Worm (Caenorhabditis elegans): ENCODE data around the gene nlp-13.

nlp-13 gene

ce11 chrV:4236118-4236517 lies at the start of gene nlp-13:
Gene nlp-13 (plus strand): TSS chrV:4236418.
- TF ChIP-seq tbx-37 (GFP tag; conservative IDR thresholded peaks at IDR 0.05) (no peak), tra-4 (tag; optimal IDR thresholded peaks at IDR 0.05) (no peak), aly-1 (tag; optimal IDR thresholded peaks at IDR 0.05) (no peak), F13C5.2 (tag; optimal IDR thresholded peaks at IDR 0.05) (no peak), ceh-36 (tag; optimal IDR thresholded peaks at IDR 0.05) (no peak), tbx-11 (GFP tag; IDR thresholded peaks at IDR 0.05) (no peak), hmg-4 (GFP tag; optimal IDR thresholded peaks at IDR 0.05) (no peak), pes-1 (GFP tag; IDR thresholded peaks at IDR 0.05) (no peak), hmbx-1 (tag; optimal IDR thresholded peaks at IDR 0.05) (no peak), hnd-1 (tag; optimal IDR thresholded peaks at IDR 0.05) (no peak), ama-1 (optimal IDR thresholded peaks at IDR 0.05) (no peak), ets-7 (tag; optimal IDR thresholded peaks at IDR 0.05) (no peak)

- TF ChIP-seq B0310.2 (tag; optimal IDR thresholded peaks at IDR 0.05): no peak
- no peak for TF ChIP-seq tbx-37 (GFP tag; conservative IDR thresholded peaks at IDR 0.05)
- TF ChIP-seq ama-1 (optimal IDR thresholded peaks at IDR 0.05): no peak
- TF ChIP-seq aly-1 (tag; optimal IDR thresholded peaks at IDR 0.05): no peak
- no peak for TF ChIP-seq tbx-11 (GFP tag; IDR thresholded peaks at IDR 0.05)
- TF ChIP-seq ceh-13 (GFP tag; optimal IDR thresholded peaks at IDR 0.05): no peak
- TF ChIP-seq pes-1 (GFP tag; IDR thresholded peaks at IDR 0.05): no peak
- no peak for TF ChIP-seq flt-1 (GFP tag; IDR thresholded peaks at IDR 0.05)
- TF ChIP-seq sea-1 (GFP tag; conservative IDR thresholded peaks at IDR 0.05): no peak
- TF ChIP-seq ets-7 (tag; optimal IDR thresholded peaks at IDR 0.05): no peak
- TF ChIP-seq scrt-1 (GFP tag; IDR thresholded peaks at IDR 0.05): no peak
These were observed 49.6 kb upstream of the nlp-13 start for ce11 chrV:4186453-4187143.

DNA sequence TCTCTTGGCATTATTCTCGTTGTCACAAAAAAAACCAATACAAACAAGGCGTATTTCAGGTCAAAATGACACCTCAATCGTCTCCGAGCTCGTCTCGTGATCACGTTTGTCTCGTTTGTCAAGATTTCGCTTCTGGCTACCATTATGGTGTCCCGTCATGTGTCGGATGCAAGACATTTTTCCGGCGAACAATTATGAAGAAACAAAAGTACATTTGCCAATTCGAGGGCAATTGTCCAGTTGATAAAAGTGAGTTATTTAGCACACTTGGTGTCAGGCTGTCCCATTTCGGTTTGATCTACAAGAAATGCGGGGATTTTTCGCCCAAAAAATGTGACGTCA lies 49.1 kb upstream of the nlp-13 start, which contains the start of gene nhr-114:
nhr-114 (plus strand) TSS at position 59 of the 342 bp plus-strand sequence.
- no peak for TF ChIP-seq ceh-13 (GFP tag; optimal IDR thresholded peaks at IDR 0.05)
- no peak for TF ChIP-seq flt-1 (GFP tag; IDR thresholded peaks at IDR 0.05)
- no peak for TF ChIP-seq scrt-1 (GFP tag; IDR thresholded peaks at IDR 0.05)
- TF ChIP-seq ets-7 (tag; optimal IDR thresholded peaks at IDR 0.05): no peak
- TF ChIP-seq tbx-11 (GFP tag; IDR thresholded peaks at IDR 0.05): no peak
- no peak for TF ChIP-seq hnd-1 (tag; optimal IDR thresholded peaks at IDR 0.05)

DNA sequence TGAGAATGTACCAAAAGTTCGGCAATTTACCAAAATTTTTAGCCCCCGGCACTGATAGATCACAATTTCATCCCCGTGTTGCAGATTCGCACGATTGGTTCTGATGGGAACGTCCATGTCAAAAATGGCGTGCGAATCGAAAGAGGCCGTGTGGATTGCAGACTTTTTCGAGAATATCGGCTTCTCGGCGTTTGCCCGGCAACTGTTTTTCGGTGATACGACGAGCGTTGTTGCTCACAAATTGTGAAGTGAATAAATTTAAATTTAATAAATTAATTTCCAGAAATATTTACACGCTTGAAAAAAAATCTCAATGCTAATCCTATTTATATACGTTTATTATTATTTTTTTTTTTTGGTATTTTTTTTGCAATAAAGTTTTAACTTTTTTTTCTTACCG lies 46.6 kb upstream of the nlp-13 start:
- TF ChIP-seq scrt-1 (GFP tag; IDR thresholded peaks at IDR 0.05) (no peak), B0310.2 (tag; optimal IDR thresholded peaks at IDR 0.05) (no peak), tra-4 (tag; optimal IDR thresholded peaks at IDR 0.05) (no peak), ceh-13 (GFP tag; optimal IDR thresholded peaks at IDR 0.05) (no peak), flt-1 (GFP tag; IDR thresholded peaks at IDR 0.05) (no peak), hnd-1 (tag; optimal IDR thresholded peaks at IDR 0.05) (no peak), hmbx-1 (tag; optimal IDR thresholded peaks at IDR 0.05) (no peak), ama-1 (optimal IDR thresholded peaks at IDR 0.05) (no peak)

DNA sequence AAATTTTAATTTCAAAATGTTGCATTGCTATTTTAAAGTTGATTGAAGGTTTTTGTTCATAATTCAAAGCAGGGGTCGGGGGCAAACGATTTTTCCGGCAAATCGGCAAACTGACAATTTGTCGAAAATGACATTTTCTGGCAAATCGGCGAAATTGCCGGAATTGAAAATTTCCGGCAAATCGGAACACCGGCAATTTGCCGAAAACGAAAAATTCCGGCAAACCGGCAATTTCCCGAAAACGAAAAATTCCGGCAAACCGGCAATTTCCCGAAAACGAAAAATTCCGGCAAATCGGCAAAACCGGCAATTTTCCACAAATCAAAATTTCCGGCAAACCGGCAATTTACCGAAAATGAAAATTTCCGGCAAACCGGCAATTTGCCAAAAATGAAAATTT lies 46.0 kb upstream of the nlp-13 start:
- no peak for TF ChIP-seq ceh-13 (GFP tag; optimal IDR thresholded peaks at IDR 0.05)
- TF ChIP-seq hmg-4 (GFP tag; optimal IDR thresholded peaks at IDR 0.05): no peak
- TF ChIP-seq tbx-11 (GFP tag; IDR thresholded peaks at IDR 0.05): no peak
- TF ChIP-seq B0310.2 (tag; optimal IDR thresholded peaks at IDR 0.05): no peak
- no peak for TF ChIP-seq hmbx-1 (tag; optimal IDR thresholded peaks at IDR 0.05)
- no peak for TF ChIP-seq ceh-36 (tag; optimal IDR thresholded peaks at IDR 0.05)
- no peak for TF ChIP-seq tbx-37 (GFP tag; conservative IDR thresholded peaks at IDR 0.05)
- no peak for TF ChIP-seq F13C5.2 (tag; optimal IDR thresholded peaks at IDR 0.05)
- TF ChIP-seq ets-7 (tag; optimal IDR thresholded peaks at IDR 0.05): no peak
- TF ChIP-seq scrt-1 (GFP tag; IDR thresholded peaks at IDR 0.05): no peak
- TF ChIP-seq pes-1 (GFP tag; IDR thresholded peaks at IDR 0.05): no peak
- no peak for TF ChIP-seq hnd-1 (tag; optimal IDR thresholded peaks at IDR 0.05)
- TF ChIP-seq sea-1 (GFP tag; conservative IDR thresholded peaks at IDR 0.05): no peak
- no peak for TF ChIP-seq tra-4 (tag; optimal IDR thresholded peaks at IDR 0.05)
- TF ChIP-seq flt-1 (GFP tag; IDR thresholded peaks at IDR 0.05): no peak
- no peak for TF ChIP-seq ama-1 (optimal IDR thresholded peaks at IDR 0.05)
- TF ChIP-seq aly-1 (tag; optimal IDR thresholded peaks at IDR 0.05): no peak

DNA sequence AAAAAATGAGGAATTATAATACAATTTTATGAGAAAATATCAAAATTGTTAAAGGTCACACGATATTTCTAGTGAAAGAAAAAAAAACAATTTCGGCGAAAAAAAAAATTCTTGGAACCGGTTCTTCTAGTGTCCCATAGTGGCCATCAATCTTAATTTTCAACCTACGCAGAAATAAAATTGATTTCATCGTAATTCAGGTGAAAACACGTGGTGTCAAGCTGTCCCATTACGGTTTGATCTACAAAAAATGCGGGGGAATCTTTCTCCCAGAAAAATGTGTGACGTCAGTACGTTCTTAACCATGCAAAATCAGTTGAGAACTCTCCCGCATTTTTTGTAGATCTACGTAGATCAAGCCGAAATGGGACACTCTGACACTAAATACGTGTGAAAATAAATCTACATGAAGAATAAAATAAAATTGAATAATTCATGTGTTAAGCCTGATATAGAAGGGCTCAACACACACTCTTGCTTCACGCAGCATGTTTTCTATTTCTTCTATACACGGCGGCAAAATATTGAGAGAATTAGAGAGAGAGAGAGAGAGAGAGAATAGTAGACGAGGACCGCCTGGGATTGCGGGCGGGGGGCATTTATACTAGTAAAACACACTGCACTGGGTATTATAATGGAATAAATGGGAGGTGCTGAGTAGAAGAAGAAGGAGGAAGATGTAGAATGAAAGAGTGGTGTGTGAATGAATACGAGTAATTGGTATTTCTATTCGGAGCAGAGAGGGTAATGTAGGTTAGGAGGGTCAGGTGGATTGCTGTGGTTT lies 43.3 kb upstream of the nlp-13 start:
- TF ChIP-seq F13C5.2 (tag; optimal IDR thresholded peaks at IDR 0.05): no peak
- TF ChIP-seq tra-4 (tag; optimal IDR thresholded peaks at IDR 0.05): no peak
- no peak for TF ChIP-seq hnd-1 (tag; optimal IDR thresholded peaks at IDR 0.05)
- no peak for TF ChIP-seq scrt-1 (GFP tag; IDR thresholded peaks at IDR 0.05)
- no peak for TF ChIP-seq ceh-36 (tag; optimal IDR thresholded peaks at IDR 0.05)
- TF ChIP-seq ama-1 (optimal IDR thresholded peaks at IDR 0.05): no peak
- TF ChIP-seq flt-1 (GFP tag; IDR thresholded peaks at IDR 0.05): no peak
- no peak for TF ChIP-seq hmbx-1 (tag; optimal IDR thresholded peaks at IDR 0.05)
- no peak for TF ChIP-seq sea-1 (GFP tag; conservative IDR thresholded peaks at IDR 0.05)
- no peak for TF ChIP-seq B0310.2 (tag; optimal IDR thresholded peaks at IDR 0.05)
- no peak for TF ChIP-seq hmg-4 (GFP tag; optimal IDR thresholded peaks at IDR 0.05)
- TF ChIP-seq ceh-13 (GFP tag; optimal IDR thresholded peaks at IDR 0.05): no peak
- TF ChIP-seq tbx-11 (GFP tag; IDR thresholded peaks at IDR 0.05): no peak
- TF ChIP-seq pes-1 (GFP tag; IDR thresholded peaks at IDR 0.05): no peak
- no peak for TF ChIP-seq ets-7 (tag; optimal IDR thresholded peaks at IDR 0.05)
- no peak for TF ChIP-seq aly-1 (tag; optimal IDR thresholded peaks at IDR 0.05)
- no peak for TF ChIP-seq tbx-37 (GFP tag; conservative IDR thresholded peaks at IDR 0.05)

DNA sequence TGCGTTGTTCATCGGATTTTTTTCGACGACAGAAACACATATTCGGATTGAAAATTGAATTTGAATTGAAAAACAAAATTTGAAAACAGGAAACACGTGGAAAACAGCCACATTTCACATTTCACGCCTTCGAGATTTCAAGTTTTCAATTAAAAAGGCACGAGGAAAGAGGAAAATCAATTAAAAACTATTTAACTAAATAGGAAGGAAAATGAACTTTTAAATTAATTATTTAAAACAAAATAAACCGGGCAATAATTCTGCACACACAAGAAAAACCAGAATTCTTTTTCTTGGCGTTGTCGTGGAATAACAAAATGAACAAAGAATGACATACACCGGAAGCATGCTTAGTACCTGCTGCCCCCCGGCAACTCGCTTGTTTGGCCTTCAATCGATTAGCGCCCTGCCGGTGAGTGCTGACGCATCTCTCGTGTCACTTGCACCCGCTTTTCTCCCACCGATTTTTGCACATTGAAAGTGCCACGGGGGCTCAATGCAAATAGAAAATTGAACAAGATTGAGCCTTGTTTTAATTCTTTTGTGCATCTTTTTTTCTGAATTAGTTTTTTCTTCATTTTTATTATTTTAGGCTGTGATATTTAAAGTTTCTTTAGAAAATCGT lies 41.5 kb upstream of the nlp-13 start, which contains the start of gene Y45G5AM.9:
Y45G5AM.9 (minus strand) TSS at position 51 of the 625 bp plus-strand sequence.
- TF ChIP-seq ceh-36 (tag; optimal IDR thresholded peaks at IDR 0.05) (peak; percentile 0), hmg-4 (GFP tag; optimal IDR thresholded peaks at IDR 0.05) (peak; percentile 79), tra-4 (tag; optimal IDR thresholded peaks at IDR 0.05) (no peak), F13C5.2 (tag; optimal IDR thresholded peaks at IDR 0.05) (peak; percentile 65), tbx-11 (GFP tag; IDR thresholded peaks at IDR 0.05) (no peak), aly-1 (tag; optimal IDR thresholded peaks at IDR 0.05) (no peak), tbx-37 (GFP tag; conservative IDR thresholded peaks at IDR 0.05) (0 out of 2 replicates have a peak, but pooled peaks have one; percentile 20), flt-1 (GFP tag; IDR thresholded peaks at IDR 0.05) (peak; percentile 56; the same call in 1 of the 2 replicates), sea-1 (GFP tag; conservative IDR thresholded peaks at IDR 0.05) (no peak), scrt-1 (GFP tag; IDR thresholded peaks at IDR 0.05) (no peak), ceh-13 (GFP tag; optimal IDR thresholded peaks at IDR 0.05) (peak; percentile 11), hmbx-1 (tag; optimal IDR thresholded peaks at IDR 0.05) (no peak), hnd-1 (tag; optimal IDR thresholded peaks at IDR 0.05) (peak; percentile 11), B0310.2 (tag; optimal IDR thresholded peaks at IDR 0.05) (no peak), pes-1 (GFP tag; IDR thresholded peaks at IDR 0.05) (peak; percentile 73), ets-7 (tag; optimal IDR thresholded peaks at IDR 0.05) (peak; percentile 59), ama-1 (optimal IDR thresholded peaks at IDR 0.05) (no peak)
